Fruit fly (Drosophila melanogaster): ENCODE measurements around the gene pst.

pst gene

DNA sequence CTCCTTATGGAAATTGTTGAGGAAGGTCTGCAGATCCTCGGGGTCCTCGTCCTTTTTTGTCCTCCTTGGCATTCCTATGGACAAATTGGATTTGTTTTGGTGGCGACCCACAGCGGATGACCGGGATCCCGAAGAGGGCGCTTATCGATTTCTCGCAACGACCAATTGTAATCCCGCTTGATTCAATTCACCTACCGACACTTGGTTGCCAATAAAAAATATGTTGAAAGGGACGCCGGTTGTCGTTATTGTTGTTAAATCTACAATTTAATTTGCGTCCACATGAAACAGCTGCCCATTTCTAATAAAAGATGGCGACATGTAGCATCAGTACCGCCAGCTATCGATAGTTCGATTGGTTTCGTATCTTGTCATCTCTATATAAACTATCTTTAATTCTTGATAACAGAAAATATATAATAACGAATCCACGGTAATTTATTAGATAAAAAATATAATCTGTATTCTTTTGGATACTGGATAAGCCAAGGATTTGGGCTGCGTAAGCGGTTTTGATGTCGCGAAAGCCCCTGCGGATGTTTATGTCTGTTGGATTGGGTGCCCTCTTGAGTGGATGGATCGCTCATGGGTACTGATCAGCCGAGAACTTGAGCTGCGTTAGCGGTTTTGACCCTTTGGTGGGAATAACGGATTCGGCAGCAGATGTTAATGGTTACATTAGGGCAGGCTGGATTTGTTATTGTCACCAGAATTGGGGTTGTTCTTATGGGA is 3.5 kb downstream of the pst start, which contains the start of gene CTCF (continued):
- TF ChIP-seq Taf1 (GFP tag; IDR thresholded peaks at IDR 0.05) (no peak), ERR (GFP tag; optimal IDR thresholded peaks at IDR 0.05) (no peak), CG3065 (GFP tag; optimal IDR thresholded peaks at IDR 0.05) (no peak), hbn (GFP tag; IDR thresholded peaks at IDR 0.05; ENCODE audit: partially characterized antibody) (peak; percentile 61), Nf-YA (GFP tag; IDR thresholded peaks at IDR 0.05) (no peak), bsh (GFP tag; optimal IDR thresholded peaks at IDR 0.05) (peak in 1 of 2 experiments; percentile 34), zf30C (GFP tag; optimal IDR thresholded peaks at IDR 0.05) (no peak), CG8388 (GFP tag; optimal IDR thresholded peaks at IDR 0.05) (no peak), pfk (GFP tag; optimal IDR thresholded peaks at IDR 0.05) (peak; percentile 16), Spps (tag; optimal IDR thresholded peaks at IDR 0.05) (no peak), Hand (GFP tag; optimal IDR thresholded peaks at IDR 0.05) (no peak), CG3407 (GFP tag; optimal IDR thresholded peaks at IDR 0.05) (no peak), gfzf (GFP tag; optimal IDR thresholded peaks at IDR 0.05) (peak; percentile 24), CG15073 (GFP tag; optimal IDR thresholded peaks at IDR 0.05) (no peak), CG13287 (GFP tag; IDR thresholded peaks at IDR 0.05; ENCODE audit: partially characterized antibody) (peak; percentile 94), Ets65A (GFP tag) (peak; percentile 91), chinmo (GFP tag; IDR thresholded peaks at IDR 0.05; ENCODE audit: partially characterized antibody) (0 out of 4 replicates have a peak, but pooled peaks have one; percentile 50), CG14965 (GFP tag; optimal IDR thresholded peaks at IDR 0.05; ENCODE audit: borderline replicate concordance) (no peak), CG30020 (tag; optimal IDR thresholded peaks at IDR 0.05) (peak; percentile 22), maf-S (GFP tag; optimal IDR thresholded peaks at IDR 0.05) (no peak), CG4282 (GFP tag; optimal IDR thresholded peaks at IDR 0.05) (no peak), CG10654 (GFP tag; optimal IDR thresholded peaks at IDR 0.05) (no peak), CG2712 (tag; optimal IDR thresholded peaks at IDR 0.05) (peak; percentile 64), pum (GFP tag; optimal IDR thresholded peaks at IDR 0.05) (peak; percentile 14), knrl (GFP tag; IDR thresholded peaks at IDR 0.05; ENCODE audit: partially characterized antibody) (peak; percentile 82), Dek (tag; optimal IDR thresholded peaks at IDR 0.05) (no peak), ap (GFP tag; IDR thresholded peaks at IDR 0.05) (no peak), Hr78 (GFP tag; optimal IDR thresholded peaks at IDR 0.05) (no peak), lov (optimal IDR thresholded peaks at IDR 0.05) (no peak), lov (GFP tag; IDR thresholded peaks at IDR 0.05) (0 out of 3 replicates have a peak, but pooled peaks have one; percentile 10), BEAF-32 (GFP tag; optimal IDR thresholded peaks at IDR 0.05) (peak; percentile 85), CG2116 (GFP tag; optimal IDR thresholded peaks at IDR 0.05) (peak; percentile 73), trem (tag; optimal IDR thresholded peaks at IDR 0.05) (peak; percentile 91), CG6813 (GFP tag; optimal IDR thresholded peaks at IDR 0.05) (no peak), CG2678 (tag; optimal IDR thresholded peaks at IDR 0.05) (no peak), HLH4C (GFP tag; IDR thresholded peaks at IDR 0.05; ENCODE audit: partially characterized antibody) (peak; percentile 82), BtbVII (GFP tag; optimal IDR thresholded peaks at IDR 0.05) (peak; percentile 32), fd96Cb (tag; optimal IDR thresholded peaks at IDR 0.05) (peak; percentile 25), lab (GFP tag; optimal IDR thresholded peaks at IDR 0.05) (peak; percentile 9), TFAM (GFP tag; optimal IDR thresholded peaks at IDR 0.05) (no peak), vvl (GFP tag; IDR thresholded peaks at IDR 0.05) (peak; percentile 24; the same call in 1 of the 2 replicates), CG3281 (GFP tag; optimal IDR thresholded peaks at IDR 0.05) (no peak), toy (GFP tag; IDR thresholded peaks at IDR 0.05) (no peak), CG11247 (GFP tag; IDR thresholded peaks at IDR 0.05) (peak; percentile 45; the same call in 1 of the 2 replicates), pita (GFP tag; optimal IDR thresholded peaks at IDR 0.05) (no peak), CG12236 (GFP tag; optimal IDR thresholded peaks at IDR 0.05) (no peak), CG10321 (GFP tag; IDR thresholded peaks at IDR 0.05) (no peak), Elba2 (GFP tag; optimal IDR thresholded peaks at IDR 0.05) (no peak)

Data from whole organism, embryonic.